Worm (Caenorhabditis elegans) whole organism, L4 larva: ENCODE data around the gene C06G4.6.

ENCODE experiments used
- F44E2.7 ChIP-seq: fragments of 200-800 bp; sonication (Bioruptor generic); IDR thresholded peaks from 2 replicates; pipeline ENCODE4 v2.1.2; 2022; ENCODE audit warnings: missing genetic modification characterization, missing compliant biosample characterization
- T26A8.4 ChIP-seq: fragments of 200-800 bp; sonication (Bioruptor generic); IDR thresholded peaks from 2 replicates; pipeline ENCODE4 v1.3.6; 2022; ENCODE audit warnings: missing genetic modification characterization, missing compliant biosample characterization
- Y75B8A.6 ChIP-seq: fragments of 200-800 bp; sonication (Bioruptor generic); IDR thresholded peaks from 2 replicates; pipeline ENCODE4 v1.3.6; 2022; ENCODE audit warnings: missing genetic modification reagents, missing genetic modification characterization, missing compliant biosample characterization
- ZK337.2 ChIP-seq: fragments of 200-800 bp; sonication (Bioruptor generic); IDR thresholded peaks from 2 replicates; pipeline ENCODE4 v1.3.6; 2022; ENCODE audit warnings: missing genetic modification reagents, missing genetic modification characterization, missing compliant biosample characterization
- aly-2 ChIP-seq: sonication (generic microtip); optimal IDR thresholded peaks from 2 replicates; lab custom pipeline; 2018; ENCODE audit warnings: missing biosample characterization, missing genetic modification characterization
- ama-1 ChIP-seq: fragments of 150-350 bp; optimal IDR thresholded peaks from 2 replicates; lab custom pipeline; 2014; ENCODE audit warnings: inconsistent platforms, mixed read lengths
- ceh-20 ChIP-seq: fragments of 200-800 bp; sonication (Bioruptor generic); IDR thresholded peaks from 2 replicates; pipeline ENCODE4 v1.3.6; 2022; ENCODE audit warnings: missing genetic modification reagents, missing genetic modification characterization, missing compliant biosample characterization
- ceh-28 ChIP-seq: fragments of 150-350 bp; optimal IDR thresholded peaks from 2 replicates; lab custom pipeline; 2014; ENCODE audit warnings: missing biosample characterization, missing genetic modification reagents, missing genetic modification characterization
- ceh-32 ChIP-seq: sonication (generic microtip); optimal IDR thresholded peaks from 2 replicates; lab custom pipeline; 2016; ENCODE audit warnings: mild to moderate bottlenecking, missing genetic modification characterization, missing compliant biosample characterization; ENCODE audit not compliant: poor library complexity
- ceh-44 ChIP-seq: fragments of 200-800 bp; sonication (Bioruptor generic); IDR thresholded peaks from 2 replicates; pipeline ENCODE4 v1.3.6; 2022; ENCODE audit warnings: missing genetic modification reagents, missing genetic modification characterization, missing compliant biosample characterization
- ces-1 ChIP-seq: fragments of 150-350 bp; sonication (generic microtip); optimal IDR thresholded peaks from 4 replicates; lab custom pipeline; 2014; ENCODE audit warnings: missing biosample characterization, missing genetic modification reagents, missing genetic modification characterization
- ctbp-1 ChIP-seq: fragments of 200-800 bp; sonication (Bioruptor generic); IDR thresholded peaks from 2 replicates; pipeline ENCODE4 v1.3.6; 2022; ENCODE audit warnings: missing genetic modification reagents, missing genetic modification characterization, missing compliant biosample characterization
- daf-16 ChIP-seq, 3 experiments: sonication (generic microtip); optimal IDR thresholded peaks; 2 replicates each; lab custom pipeline; 2016 to 2017; ENCODE audit warnings: missing genetic modification characterization in 3 of 3, missing genetic modification reagents in 3 of 3, mild to moderate bottlenecking in 2 of 3, missing compliant biosample characterization in 2 of 3, missing biosample characterization in 1 of 3, moderate library complexity in 1 of 3
- daf-19 ChIP-seq: fragments of 200-800 bp; sonication (Bioruptor generic); conservative IDR thresholded peaks from 2 replicates; pipeline ENCODE4 v1.3.6; 2022; ENCODE audit warnings: missing genetic modification characterization, missing compliant biosample characterization
- daf-8 ChIP-seq: fragments of 200-800 bp; sonication (Bioruptor generic); IDR thresholded peaks from 2 replicates; pipeline ENCODE4 v1.3.6; 2022; ENCODE audit warnings: missing genetic modification characterization, missing compliant biosample characterization
- dmd-6 ChIP-seq: fragments of 200-800 bp; sonication (Bioruptor generic); IDR thresholded peaks from 2 replicates; pipeline ENCODE4 v1.3.6; 2022; ENCODE audit warnings: missing genetic modification reagents, missing genetic modification characterization, missing compliant biosample characterization
- dmd-8 ChIP-seq: fragments of 200-800 bp; sonication (Bioruptor generic); IDR thresholded peaks from 2 replicates; pipeline ENCODE4 v1.3.6; 2022; ENCODE audit warnings: missing genetic modification characterization, missing compliant biosample characterization
- dpl-1 ChIP-seq: fragments of 150-350 bp; optimal IDR thresholded peaks from 2 replicates; lab custom pipeline; 2014; ENCODE audit warnings: missing biosample characterization, missing genetic modification reagents, missing genetic modification characterization
- fkh-10 ChIP-seq: fragments of 150-350 bp; optimal IDR thresholded peaks from 2 replicates; lab custom pipeline; 2014; ENCODE audit warnings: missing biosample characterization, missing genetic modification reagents, missing genetic modification characterization
- fos-1 ChIP-seq: fragments of 150-350 bp; optimal IDR thresholded peaks from 2 replicates; lab custom pipeline; 2014; ENCODE audit warnings: missing biosample characterization, missing genetic modification characterization
- gei-8 ChIP-seq: fragments of 200-800 bp; sonication (Bioruptor generic); optimal IDR thresholded peaks from 2 replicates; lab custom pipeline; 2018; ENCODE audit warnings: mild to moderate bottlenecking, missing genetic modification characterization, missing compliant biosample characterization
- hlh-11 ChIP-seq: fragments of 200-800 bp; sonication (Bioruptor generic); optimal IDR thresholded peaks from 2 replicates; lab custom pipeline; 2018; ENCODE audit warnings: mild to moderate bottlenecking, missing genetic modification characterization, missing compliant biosample characterization
- hlh-30 ChIP-seq: sonication (generic microtip); optimal IDR thresholded peaks from 2 replicates; lab custom pipeline; 2017; ENCODE audit warnings: antibody characterized with exemption, mild to moderate bottlenecking, missing genetic modification characterization, missing compliant biosample characterization; ENCODE audit not compliant: insufficient read depth
- jun-1 ChIP-seq: fragments of 150-350 bp; optimal IDR thresholded peaks from 2 replicates; lab custom pipeline; 2014; ENCODE audit warnings: missing biosample characterization, missing genetic modification reagents, missing genetic modification characterization
- lim-7 ChIP-seq: fragments of 200-800 bp; sonication (Bioruptor generic); IDR thresholded peaks from 2 replicates; pipeline ENCODE4 v1.3.6; 2022; ENCODE audit warnings: missing genetic modification characterization, missing compliant biosample characterization
- lin-1 ChIP-seq: fragments of 200-800 bp; sonication (Bioruptor generic); IDR thresholded peaks from 2 replicates; pipeline ENCODE4 v1.3.6; 2022; ENCODE audit warnings: missing genetic modification reagents, missing genetic modification characterization, missing compliant biosample characterization
- lin-29 ChIP-seq: fragments of 200-800 bp; sonication (Bioruptor generic); IDR thresholded peaks from 2 replicates; pipeline ENCODE4 v1.3.6; 2022; ENCODE audit warnings: missing genetic modification reagents, missing genetic modification characterization, missing compliant biosample characterization
- lsy-2 ChIP-seq, 2 experiments: fragments of 150-350 bp in 1 of 2; sonication (generic microtip) in 1 of 2; optimal IDR thresholded peaks; 2 replicates each; lab custom pipeline; 2014 to 2017; ENCODE audit warnings: missing biosample characterization in 2 of 2, missing genetic modification characterization in 2 of 2
- mdt-29 ChIP-seq: fragments of 200-800 bp; sonication (Bioruptor generic); IDR thresholded peaks from 2 replicates; pipeline ENCODE4 v1.3.6; 2022; ENCODE audit warnings: missing genetic modification reagents, missing genetic modification characterization, missing compliant biosample characterization
- mxl-2 ChIP-seq: fragments of 200-800 bp; sonication (Bioruptor generic); conservative IDR thresholded peaks from 2 replicates; pipeline ENCODE4 v1.3.6; 2022; ENCODE audit warnings: missing genetic modification reagents, missing genetic modification characterization, missing compliant biosample characterization
- nhr-10 ChIP-seq: fragments of 150-350 bp; optimal IDR thresholded peaks from 2 replicates; lab custom pipeline; 2014; ENCODE audit warnings: missing biosample characterization, missing genetic modification characterization
- nhr-237 ChIP-seq: sonication (generic microtip); optimal IDR thresholded peaks from 2 replicates; lab custom pipeline; 2017; ENCODE audit warnings: missing biosample characterization, missing genetic modification characterization
- nhr-25 ChIP-seq: sonication (generic microtip); optimal IDR thresholded peaks from 2 replicates; lab custom pipeline; 2017; ENCODE audit warnings: missing genetic modification characterization, mild to moderate bottlenecking, missing compliant biosample characterization, antibody characterized with exemption, moderate library complexity, borderline replicate concordance; ENCODE audit not compliant: insufficient read depth
- nhr-28 ChIP-seq: fragments of 150-350 bp; optimal IDR thresholded peaks from 2 replicates; lab custom pipeline; 2014; ENCODE audit warnings: missing biosample characterization, missing genetic modification characterization
- nhr-41 ChIP-seq: fragments of 200-800 bp; sonication (Bioruptor generic); IDR thresholded peaks from 2 replicates; pipeline ENCODE4 v1.3.6; 2022; ENCODE audit warnings: missing genetic modification reagents, missing genetic modification characterization, missing compliant biosample characterization
- nhr-6 ChIP-seq: fragments of 150-350 bp; optimal IDR thresholded peaks from 2 replicates; lab custom pipeline; 2014; ENCODE audit warnings: missing biosample characterization, missing genetic modification characterization
- nhr-77 ChIP-seq: fragments of 150-350 bp; optimal IDR thresholded peaks from 2 replicates; lab custom pipeline; 2014; ENCODE audit warnings: missing biosample characterization, missing genetic modification characterization
- php-3 ChIP-seq: fragments of 200-800 bp; sonication (Bioruptor generic); IDR thresholded peaks from 2 replicates; pipeline ENCODE4 v1.3.6; 2022; ENCODE audit warnings: missing genetic modification reagents, missing genetic modification characterization, missing compliant biosample characterization
- pqm-1 ChIP-seq: sonication (generic microtip); optimal IDR thresholded peaks from 2 replicates; lab custom pipeline; 2017; ENCODE audit warnings: missing biosample characterization, missing genetic modification characterization
- rbr-2 ChIP-seq: sonication (generic microtip); optimal IDR thresholded peaks from 2 replicates; lab custom pipeline; 2016; ENCODE audit warnings: missing genotype, missing genetic modification characterization, missing compliant biosample characterization
- set-16 ChIP-seq: fragments of 200-800 bp; sonication (Bioruptor generic); IDR thresholded peaks from 2 replicates; pipeline ENCODE4 v1.3.6; 2022; ENCODE audit warnings: missing genetic modification reagents, missing genetic modification characterization, missing compliant biosample characterization
- skn-1 ChIP-seq: fragments of 150-350 bp; optimal IDR thresholded peaks from 2 replicates; lab custom pipeline; 2014; ENCODE audit warnings: missing biosample characterization, missing genetic modification characterization
- tag-97 ChIP-seq: fragments of 200-800 bp; sonication (Bioruptor generic); IDR thresholded peaks from 2 replicates; pipeline ENCODE4 v1.3.6; 2022; ENCODE audit warnings: missing genetic modification characterization, missing compliant biosample characterization
- tra-1 ChIP-seq: fragments of 200-800 bp; sonication (Bioruptor generic); IDR thresholded peaks from 2 replicates; pipeline ENCODE4 v1.3.6; 2022; ENCODE audit warnings: missing genetic modification reagents, missing genetic modification characterization, missing compliant biosample characterization
- unc-39 ChIP-seq: sonication (generic microtip); optimal IDR thresholded peaks from 2 replicates; lab custom pipeline; 2017; ENCODE audit warnings: missing biosample characterization, missing genetic modification characterization
- unc-62 ChIP-seq, 3 experiments: fragments of 150-350 bp in 1 of 3; sonication (generic microtip); optimal IDR thresholded peaks in 2 of 3; peaks in 1 of 3; 1 replicate in 1 of 3; 2 replicates in 2 of 3; lab custom pipeline; 2014 to 2017; ENCODE audit warnings: missing biosample characterization in 3 of 3, missing genetic modification characterization in 3 of 3, missing genetic modification reagents in 3 of 3, missing genotype in 1 of 3
- zag-1 ChIP-seq: fragments of 150-350 bp; optimal IDR thresholded peaks from 2 replicates; lab custom pipeline; 2014; ENCODE audit warnings: missing biosample characterization, missing genetic modification characterization
- zfp-3 ChIP-seq: fragments of 200-800 bp; sonication (Bioruptor generic); conservative IDR thresholded peaks from 2 replicates; pipeline ENCODE4 v1.3.6; 2022; ENCODE audit warnings: missing genetic modification reagents, missing genetic modification characterization, missing compliant biosample characterization
- zip-2 ChIP-seq: fragments of 150-350 bp; optimal IDR thresholded peaks from 2 replicates; lab custom pipeline; 2014; ENCODE audit warnings: missing biosample characterization, missing genetic modification characterization
- ztf-11 ChIP-seq: fragments of 150-350 bp; optimal IDR thresholded peaks from 2 replicates; lab custom pipeline; 2014; ENCODE audit warnings: missing biosample characterization, missing genetic modification characterization

The C06G4.6 gene

DNA sequence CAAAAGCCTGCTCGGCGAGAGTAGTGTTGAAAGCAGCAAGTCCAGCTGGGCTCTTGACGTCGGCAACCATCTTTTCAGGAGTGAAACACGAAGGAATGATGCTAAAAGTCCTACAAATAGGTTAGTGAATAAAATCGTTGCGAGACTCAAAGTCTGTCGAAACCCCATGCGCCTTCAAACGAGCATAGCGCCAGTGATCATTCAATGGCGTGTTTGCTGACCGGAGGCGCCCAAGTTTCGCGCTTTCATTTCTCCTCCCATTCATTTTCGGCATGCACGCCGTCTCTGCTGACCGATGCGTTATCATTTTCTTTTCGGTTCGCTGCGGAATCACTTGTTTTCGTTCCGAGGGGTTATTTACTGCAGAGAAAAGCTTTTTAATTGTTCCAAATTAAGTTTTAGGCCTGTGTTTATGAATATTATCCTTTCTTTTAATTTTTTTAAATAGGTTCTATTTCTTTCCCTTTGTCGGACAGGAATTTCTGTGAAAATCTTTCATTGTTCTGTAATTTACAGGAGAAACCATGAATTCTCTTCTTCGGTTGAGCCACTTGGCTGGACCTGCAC, 30.9 kb upstream of the C06G4.6 start, which contains the start of the genes eef-1B.1 and aco-2 (continued):
- TF ChIP-seq nhr-6 (peak; percentile 95), daf-16 (GFP tag; optimal IDR thresholded peaks at IDR 0.05; lab: Kevin White, UChicago) (peak in 1 of 2 experiments; percentile 61), daf-16 (tag; optimal IDR thresholded peaks at IDR 0.05; lab: Kevin White, UChicago) (peak; percentile 89), zag-1 (no peak), tag-97 (GFP tag; lab: Robert Waterston, UW) (no peak), ceh-32 (tag; lab: Kevin White, UChicago) (no peak), nhr-28 (peak; percentile 84), F44E2.7 (GFP tag; lab: Robert Waterston, UW) (no peak), lin-29 (GFP tag; lab: Robert Waterston, UW) (no peak), mdt-29 (GFP tag; lab: Robert Waterston, UW) (0 out of 2 replicates have a peak, but pooled peaks have one; percentile 39), lin-1 (peak; percentile 33; the same call in 1 of the 2 replicates), ama-1 (lab: Kevin White, UChicago) (peak; percentile 81), ceh-44 (GFP tag; lab: Robert Waterston, UW) (no peak), rbr-2 (tag; lab: Kevin White, UChicago) (peak; percentile 89), T26A8.4 (GFP tag; lab: Robert Waterston, UW) (peak; percentile 91), daf-8 (no peak), unc-39 (tag; lab: Kevin White, UChicago) (no peak), nhr-10 (tag; lab: Kevin White, UChicago) (no peak), dpl-1 (peak; percentile 92), jun-1 (tag; lab: Kevin White, UChicago) (peak; percentile 68), lim-7 (GFP tag; lab: Robert Waterston, UW) (no peak), unc-62 (GFP tag; optimal IDR thresholded peaks at IDR 0.05 in 1 of 2; lab: Kevin White, UChicago) (no peak), unc-62 (tag; optimal IDR thresholded peaks at IDR 0.05; lab: Kevin White, UChicago) (no peak), php-3 (GFP tag; lab: Robert Waterston, UW) (peak; percentile 42; the same call in 1 of the 2 replicates), ctbp-1 (GFP tag; lab: Robert Waterston, UW) (peak; percentile 54), set-16 (GFP tag; lab: Robert Waterston, UW) (no peak; the same call in 1 of the 2 replicates), mxl-2 (GFP tag; lab: Robert Waterston, UW) (peak; percentile 71), pqm-1 (tag; lab: Kevin White, UChicago) (no peak), nhr-77 (peak; percentile 90), gei-8 (GFP tag; lab: Kevin White, UChicago) (no peak), fos-1 (tag; lab: Kevin White, UChicago) (no peak), zip-2 (tag; lab: Kevin White, UChicago) (peak; percentile 12), aly-2 (no peak), hlh-30 (peak; percentile 92), ces-1 (GFP tag; lab: Kevin White, UChicago) (no peak), nhr-25 (tag; lab: Kevin White, UChicago) (peak; percentile 73), Y75B8A.6 (no peak), nhr-41 (GFP tag; lab: Robert Waterston, UW) (no peak), hlh-11 (tag; lab: Kevin White, UChicago) (peak; percentile 95), daf-19 (GFP tag; lab: Robert Waterston, UW) (no peak), dmd-8 (GFP tag; lab: Robert Waterston, UW) (no peak), dmd-6 (GFP tag; lab: Robert Waterston, UW) (peak; percentile 86), ztf-11 (no peak), ceh-28 (tag; lab: Kevin White, UChicago) (no peak), skn-1 (tag; lab: Kevin White, UChicago) (no peak), fkh-10 (GFP tag; lab: Kevin White, UChicago) (peak; percentile 53), ceh-20 (GFP tag; lab: Robert Waterston, UW) (peak; percentile 78), zfp-3 (GFP tag; lab: Robert Waterston, UW) (peak; percentile 76), nhr-237 (tag; lab: Kevin White, UChicago) (no peak), ZK337.2 (GFP tag; lab: Robert Waterston, UW) (no peak), tra-1 (GFP tag; lab: Robert Waterston, UW) (peak; percentile 22; the same call in 1 of the 2 replicates), lsy-2 (tag; optimal IDR thresholded peaks at IDR 0.05; lab: Kevin White, UChicago) (peak; percentile 31 to 95)
